Worm (Caenorhabditis elegans): ENCODE data around the gene Y38H6C.20.

DNA sequence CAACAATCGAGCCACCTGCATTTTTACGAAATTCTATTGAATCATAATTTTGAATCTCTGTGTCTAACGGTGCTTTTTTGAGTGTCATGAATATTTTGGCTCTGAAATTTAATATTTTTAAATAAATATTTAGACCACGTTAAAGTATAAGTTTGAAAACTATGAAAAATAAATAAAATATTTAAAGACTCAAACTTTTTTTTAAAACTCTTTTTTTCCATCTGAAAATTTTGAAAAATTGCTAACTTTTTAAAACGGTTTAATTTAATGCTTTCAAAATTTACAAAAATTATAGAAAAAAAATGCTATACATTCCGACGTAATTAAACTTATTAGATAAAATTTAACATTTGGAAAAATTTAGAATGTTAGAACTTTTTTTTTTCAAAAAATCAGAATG lies 6.9 kb downstream of the Y38H6C.20 start, which contains the start of gene slc-36.3:
- TF ChIP-seq lin-39 (tag; optimal IDR thresholded peaks at IDR 0.05) (no peak), fkh-10 (GFP tag; optimal IDR thresholded peaks at IDR 0.05) (no peak), unc-62 (GFP tag; optimal IDR thresholded peaks at IDR 0.05) (no peak), ama-1 (optimal IDR thresholded peaks at IDR 0.05) (no peak), elt-3 (tag; optimal IDR thresholded peaks at IDR 0.05) (no peak)
